Fruit fly (Drosophila melanogaster) whole organism, embryonic: Measurements from ENCODE around the gene CG34026.

Source experiments
- B-H2 ChIP-seq: fragments of 200-800 bp; sonication (Bioruptor generic); optimal IDR thresholded peaks from 2 replicates; lab custom pipeline; 2018; ENCODE audit warnings: missing biosample characterization, mild to moderate bottlenecking, missing genetic modification characterization
- Blimp-1 ChIP-seq: fragments of 200-800 bp; sonication (Bioruptor generic); optimal IDR thresholded peaks from 3 replicates; lab custom pipeline; 2018; ENCODE audit warnings: missing biosample characterization, missing genetic modification characterization, mild to moderate bottlenecking, moderate library complexity, missing genetic modification reagents
- CG11093 ChIP-seq: fragments of 200-800 bp; sonication (Bioruptor generic); IDR thresholded peaks from 3 replicates; pipeline ENCODE4 v1.3.6; 2022; ENCODE audit warnings: missing biosample characterization, missing genetic modification characterization
- CG11723 ChIP-seq: fragments of 200-800 bp; sonication (Bioruptor generic); optimal IDR thresholded peaks from 2 replicates; lab custom pipeline; 2017; ENCODE audit warnings: missing biosample characterization, mild to moderate bottlenecking, missing genetic modification characterization
- CG12219 ChIP-seq: fragments of 200-800 bp; sonication (Bioruptor generic); optimal IDR thresholded peaks from 3 replicates; lab custom pipeline; 2018; ENCODE audit warnings: missing biosample characterization, mild to moderate bottlenecking, missing genetic modification characterization
- CG12769 ChIP-seq: fragments of 200-800 bp; sonication (Bioruptor generic); optimal IDR thresholded peaks from 2 replicates; lab custom pipeline; 2019; ENCODE audit warnings: missing biosample characterization, mild to moderate bottlenecking, missing genetic modification characterization, moderate library complexity
- CG14014 ChIP-seq: fragments of 200-800 bp; sonication (Bioruptor generic); IDR thresholded peaks from 2 replicates; pipeline ENCODE4 v1.3.6; 2022; ENCODE audit warnings: missing biosample characterization, missing genetic modification characterization
- CG14710 ChIP-seq: fragments of 200-800 bp; sonication (Bioruptor generic); optimal IDR thresholded peaks from 3 replicates; lab custom pipeline; 2019; ENCODE audit warnings: missing biosample characterization, mild to moderate bottlenecking, missing genetic modification characterization, moderate library complexity
- CG14965 ChIP-seq: fragments of 200-800 bp; sonication (Bioruptor generic); optimal IDR thresholded peaks from 2 replicates; lab custom pipeline; 2016; ENCODE audit warnings: missing biosample characterization, missing genetic modification characterization, borderline replicate concordance
- CG1529 ChIP-seq: fragments of 200-800 bp; sonication (Bioruptor generic); optimal IDR thresholded peaks from 3 replicates; lab custom pipeline; 2018; ENCODE audit warnings: missing biosample characterization, missing genetic modification characterization
- CG15696 ChIP-seq: fragments of 200-800 bp; sonication (Bioruptor generic); optimal IDR thresholded peaks from 2 replicates; lab custom pipeline; 2019; ENCODE audit warnings: missing biosample characterization, mild to moderate bottlenecking, missing genetic modification characterization, moderate library complexity
- CG2202 ChIP-seq: fragments of 200-800 bp; sonication (Bioruptor generic); optimal IDR thresholded peaks from 2 replicates; lab custom pipeline; 2018; ENCODE audit warnings: missing biosample characterization, mild to moderate bottlenecking, missing genetic modification characterization
- CG2875 ChIP-seq: fragments of 200-800 bp; sonication (Bioruptor generic); optimal IDR thresholded peaks from 2 replicates; lab custom pipeline; 2017; ENCODE audit warnings: missing biosample characterization, mild to moderate bottlenecking, missing genetic modification characterization, missing genetic modification reagents
- CG31365 ChIP-seq: fragments of 200-800 bp; sonication (Bioruptor generic); optimal IDR thresholded peaks from 2 replicates; lab custom pipeline; 2018; ENCODE audit warnings: missing biosample characterization, mild to moderate bottlenecking, missing genetic modification characterization
- CG31388 ChIP-seq: fragments of 200-800 bp; sonication (Bioruptor generic); optimal IDR thresholded peaks from 2 replicates; lab custom pipeline; 2016; ENCODE audit warnings: missing biosample characterization, missing genetic modification characterization
- CG31441 ChIP-seq: fragments of 200-800 bp; sonication (Bioruptor generic); IDR thresholded peaks from 2 replicates; pipeline ENCODE4 v1.3.6; 2022; ENCODE audit warnings: missing biosample characterization, missing genetic modification characterization
- CG32532 ChIP-seq: fragments of 200-800 bp; sonication (Bioruptor generic); IDR thresholded peaks from 2 replicates; pipeline ENCODE4 v1.3.6; 2022; ENCODE audit warnings: missing biosample characterization, missing genetic modification characterization
- CG34224 ChIP-seq: fragments of 200-800 bp; sonication (Bioruptor generic); IDR thresholded peaks from 3 replicates; pipeline ENCODE4 v1.3.6; 2022; ENCODE audit warnings: missing biosample characterization, missing genetic modification characterization; ENCODE audit not compliant: partially characterized antibody
- CG4328 ChIP-seq: fragments of 200-800 bp; sonication (Bioruptor generic); optimal IDR thresholded peaks from 3 replicates; lab custom pipeline; 2017; ENCODE audit warnings: missing biosample characterization, missing genetic modification reagents, missing genetic modification characterization
- CG9797 ChIP-seq: fragments of 200-800 bp; sonication (Bioruptor generic); optimal IDR thresholded peaks from 3 replicates; lab custom pipeline; 2018; ENCODE audit warnings: missing biosample characterization, mild to moderate bottlenecking, missing genetic modification characterization
- CG9876 ChIP-seq: fragments of 200-800 bp; sonication (Bioruptor generic); optimal IDR thresholded peaks from 2 replicates; lab custom pipeline; 2016; ENCODE audit warnings: missing biosample characterization, missing genetic modification characterization
- CG9932 ChIP-seq: fragments of 200-800 bp; sonication (Bioruptor generic); IDR thresholded peaks from 2 replicates; pipeline ENCODE4 v1.3.6; 2022; ENCODE audit warnings: missing biosample characterization, missing genetic modification characterization
- D19B ChIP-seq: fragments of 200-800 bp; sonication (Bioruptor generic); optimal IDR thresholded peaks from 2 replicates; lab custom pipeline; 2017; ENCODE audit warnings: missing biosample characterization, mild to moderate bottlenecking, missing genetic modification characterization
- Dp ChIP-seq: fragments of 200-800 bp; sonication (Bioruptor generic); optimal IDR thresholded peaks from 2 replicates; lab custom pipeline; 2018; ENCODE audit warnings: missing biosample characterization, mild to moderate bottlenecking, missing genetic modification characterization, moderate library complexity
- HLHmδ ChIP-seq: fragments of 200-800 bp; sonication (Bioruptor generic); optimal IDR thresholded peaks from 2 replicates; lab custom pipeline; 2018; ENCODE audit warnings: missing biosample characterization, mild to moderate bottlenecking, missing genetic modification characterization, moderate library complexity
- Jarid2 ChIP-seq: fragments of 200-800 bp; sonication (Bioruptor generic); optimal IDR thresholded peaks from 3 replicates; lab custom pipeline; 2017; ENCODE audit warnings: mild to moderate bottlenecking, missing biosample characterization, missing genetic modification reagents, missing genetic modification characterization
- Mad ChIP-seq: fragments of 200-800 bp; sonication (Bioruptor generic); optimal IDR thresholded peaks from 2 replicates; lab custom pipeline; 2016; ENCODE audit warnings: missing biosample characterization, missing genetic modification characterization
- Med ChIP-seq: fragments of 200-800 bp; sonication (Bioruptor generic); peaks from one replicate; lab custom pipeline; 2016; ENCODE audit warnings: missing biosample characterization, missing genetic modification characterization, mild to moderate bottlenecking, inconsistent platforms, moderate library complexity
- NfI ChIP-seq: fragments of 200-800 bp; sonication (Bioruptor generic); optimal IDR thresholded peaks from 3 replicates; lab custom pipeline; 2018; ENCODE audit warnings: missing biosample characterization, mild to moderate bottlenecking, missing genetic modification characterization, moderate library complexity
- Optix ChIP-seq: fragments of 200-800 bp; sonication (Bioruptor generic); IDR thresholded peaks from 3 replicates; pipeline ENCODE4 v1.3.6; 2022; ENCODE audit warnings: missing biosample characterization, missing genetic modification characterization
- PHDP ChIP-seq: fragments of 200-800 bp; sonication (Bioruptor generic); optimal IDR thresholded peaks from 3 replicates; lab custom pipeline; 2018; ENCODE audit warnings: missing biosample characterization, mild to moderate bottlenecking, missing genetic modification characterization, moderate library complexity
- Poxn ChIP-seq: fragments of 200-800 bp; sonication (Bioruptor generic); IDR thresholded peaks from 2 replicates; pipeline ENCODE4 v1.3.6; 2022; ENCODE audit warnings: missing biosample characterization, missing genetic modification characterization
- Ravus ChIP-seq: fragments of 200-800 bp; sonication (Bioruptor generic); IDR thresholded peaks from 2 replicates; pipeline ENCODE4 v1.3.6; 2022; ENCODE audit warnings: missing biosample characterization, missing genetic modification characterization
- abd-A ChIP-seq: fragments of 200-800 bp; sonication (Bioruptor generic); optimal IDR thresholded peaks from 3 replicates; lab custom pipeline; 2019; ENCODE audit warnings: missing biosample characterization, mild to moderate bottlenecking, missing genetic modification characterization, moderate library complexity
- caup ChIP-seq: fragments of 200-800 bp; sonication (Bioruptor generic); optimal IDR thresholded peaks from 3 replicates; lab custom pipeline; 2017; ENCODE audit warnings: missing biosample characterization, mild to moderate bottlenecking, missing genetic modification characterization, moderate library complexity; ENCODE audit not compliant: severe bottlenecking
- chinmo ChIP-seq: fragments of 200-800 bp; sonication (Bioruptor generic); IDR thresholded peaks from 4 replicates; pipeline ENCODE4 v1.3.6; 2022; ENCODE audit warnings: missing biosample characterization, missing genetic modification characterization; ENCODE audit not compliant: partially characterized antibody
- dysf ChIP-seq: fragments of 200-800 bp; sonication (Bioruptor generic); IDR thresholded peaks from 3 replicates; pipeline ENCODE4 v1.3.6; 2022; ENCODE audit warnings: missing biosample characterization, missing genetic modification characterization
- esg ChIP-seq: fragments of 200-800 bp; sonication (Bioruptor generic); conservative IDR thresholded peaks from 2 replicates; pipeline ENCODE4 v1.3.6; 2022; ENCODE audit warnings: missing biosample characterization, missing genetic modification characterization
- gem ChIP-seq: fragments of 200-800 bp; sonication (Bioruptor generic); optimal IDR thresholded peaks from 2 replicates; lab custom pipeline; 2019; ENCODE audit warnings: missing biosample characterization, mild to moderate bottlenecking, missing genetic modification characterization, moderate library complexity
- jing ChIP-seq: fragments of 200-800 bp; sonication (Bioruptor generic); optimal IDR thresholded peaks from 2 replicates; lab custom pipeline; 2018; ENCODE audit warnings: missing biosample characterization, mild to moderate bottlenecking, missing genetic modification characterization
- nom ChIP-seq: fragments of 200-800 bp; sonication (Bioruptor generic); optimal IDR thresholded peaks from 2 replicates; lab custom pipeline; 2017; ENCODE audit warnings: missing biosample characterization, missing genetic modification characterization, mild to moderate bottlenecking, moderate library complexity, missing genetic modification reagents
- onecut ChIP-seq: fragments of 200-800 bp; sonication (Bioruptor generic); IDR thresholded peaks from 2 replicates; pipeline ENCODE4 v1.3.6; 2022; ENCODE audit warnings: missing biosample characterization, missing genetic modification characterization
- otp ChIP-seq: fragments of 200-800 bp; sonication (Bioruptor generic); IDR thresholded peaks from 3 replicates; pipeline ENCODE4, ENCODE4 v1.3.6; 2022; ENCODE audit warnings: missing biosample characterization, missing genetic modification characterization
- prd ChIP-seq, 3 experiments: fragments of >200 bp in 2 of 3; fragments of 200-800 bp in 1 of 3; sonication (Bioruptor generic) in 1 of 3; optimal IDR thresholded peaks in 2 of 3; IDR thresholded peaks in 1 of 3; 2 replicates in 2 of 3; 3 replicates in 1 of 3; pipeline versions ENCODE4 v1.3.6 to Lab custom; 2017 to 2022; ENCODE audit warnings: missing biosample characterization in 1 of 3, missing genetic modification characterization in 1 of 3
- tgo ChIP-seq: fragments of 200-800 bp; sonication (Bioruptor generic); IDR thresholded peaks from 3 replicates; pipeline ENCODE4 v1.3.6; 2022; ENCODE audit warnings: missing biosample characterization, missing genetic modification characterization
- tx ChIP-seq: fragments of 200-800 bp; sonication (Bioruptor generic); optimal IDR thresholded peaks from 2 replicates; lab custom pipeline; 2016; ENCODE audit warnings: missing biosample characterization, missing genetic modification characterization
- vvl ChIP-seq: fragments of 200-800 bp; sonication (Bioruptor generic); IDR thresholded peaks from 2 replicates; pipeline ENCODE4 v1.3.6; 2022; ENCODE audit warnings: missing biosample characterization, missing genetic modification characterization
- wek ChIP-seq: fragments of 200-800 bp; sonication (Bioruptor generic); optimal IDR thresholded peaks from 3 replicates; lab custom pipeline; 2018; ENCODE audit warnings: missing biosample characterization, mild to moderate bottlenecking, missing genetic modification characterization, moderate library complexity
- zf30C ChIP-seq: fragments of 200-800 bp; sonication (Bioruptor generic); optimal IDR thresholded peaks from 3 replicates; lab custom pipeline; 2018; ENCODE audit warnings: missing biosample characterization, mild to moderate bottlenecking, missing genetic modification characterization

The CG34026 gene

dm6 chrX:9579918-9580521 lies 46.4 kb downstream of the CG34026 start, which contains the start of gene LPCAT (continued):
- peak; percentile 97 for TF ChIP-seq abd-A
- peak; percentile 31 for TF ChIP-seq PHDP (tag; lab: Kevin White, UChicago)
- TF ChIP-seq NfI (GFP tag; lab: Kevin White, UChicago) = peak; percentile 39
- no peak for TF ChIP-seq CG11723 (GFP tag; lab: Kevin White, UChicago)
- no peak for TF ChIP-seq CG14965 (GFP tag; lab: Kevin White, UChicago)
- TF ChIP-seq CG31388 (GFP tag; lab: Kevin White, UChicago) = peak; percentile 47
- peak; percentile 31 for TF ChIP-seq CG4328 (GFP tag; lab: Kevin White, UChicago)
- 0 out of 4 replicates have a peak, but pooled peaks have one; percentile 63 for TF ChIP-seq chinmo
- peak; percentile 65; the same call in 1 of the 3 replicates for TF ChIP-seq CG11093
- peak; percentile 54 for TF ChIP-seq Blimp-1 (GFP tag; lab: Kevin White, UChicago)
- TF ChIP-seq esg = peak; percentile 71
- TF ChIP-seq CG12219 = no peak
- TF ChIP-seq dysf (GFP tag; lab: Robert Waterston, UW) = peak; percentile 83
- peak; percentile 84 for TF ChIP-seq CG14014
- peak; percentile 41 for TF ChIP-seq onecut (GFP tag; lab: Robert Waterston, UW)
- TF ChIP-seq Mad (GFP tag; lab: Kevin White, UChicago) = peak; percentile 39
- TF ChIP-seq zf30C (GFP tag; lab: Kevin White, UChicago) = no peak
- no peak for TF ChIP-seq wek (GFP tag; lab: Kevin White, UChicago)
- peak; percentile 72 for TF ChIP-seq CG12769 (tag; lab: Kevin White, UChicago)
- TF ChIP-seq HLHmδ (GFP tag; lab: Kevin White, UChicago) = no peak
- peak; percentile 93 for TF ChIP-seq CG9932
- TF ChIP-seq, all 482 proteins: peak for 357

dm6 chrX:9580544-9580943 lies 46.9 kb downstream of the CG34026 start:
- TF ChIP-seq Poxn (GFP tag; lab: Robert Waterston, UW) (no peak), tx (no peak), gem (no peak), CG2875 (GFP tag; lab: Kevin White, UChicago) (no peak), Dp (GFP tag; lab: Kevin White, UChicago) (no peak), Med (GFP tag; lab: Kevin White, UChicago) (peak; percentile 51), CG34224 (GFP tag; lab: Robert Waterston, UW) (no peak), CG31441 (GFP tag; lab: Robert Waterston, UW) (no peak), CG14710 (tag; lab: Kevin White, UChicago) (no peak), Ravus (GFP tag; lab: Robert Waterston, UW) (no peak), CG32532 (GFP tag; lab: Robert Waterston, UW) (no peak; the same call in 1 of the 2 replicates), D19B (GFP tag; lab: Kevin White, UChicago) (no peak), CG2202 (tag; lab: Kevin White, UChicago) (no peak), Jarid2 (GFP tag; lab: Kevin White, UChicago) (no peak), CG9797 (GFP tag; lab: Kevin White, UChicago) (no peak), jing (GFP tag; lab: Kevin White, UChicago) (no peak), prd (optimal IDR thresholded peaks at IDR 0.05; lab: Kevin White, UChicago) (no peak), prd (GFP tag; IDR thresholded peaks at IDR 0.05; lab: Robert Waterston, UW) (no peak), CG31365 (no peak), tgo (GFP tag; lab: Robert Waterston, UW) (no peak), vvl (GFP tag; lab: Robert Waterston, UW) (0 out of 2 replicates have a peak, but pooled peaks have one; percentile 8), Optix (GFP tag; lab: Robert Waterston, UW) (no peak), otp (no peak), CG15696 (tag; lab: Kevin White, UChicago) (no peak), esg (no peak), caup (GFP tag; lab: Kevin White, UChicago) (no peak), CG1529 (no peak), CG9876 (GFP tag; lab: Kevin White, UChicago) (no peak), nom (GFP tag; lab: Kevin White, UChicago) (peak; percentile 17), B-H2 (GFP tag; lab: Kevin White, UChicago) (no peak)
